Worm (Caenorhabditis elegans): ENCODE measurements around the gene unc-71.

Gene unc-71

ce11 chrIII:12875653-12876052, 15.9 kb downstream of the unc-71 start (continued):
- no peak for TF ChIP-seq T26A5.8 (tag; optimal IDR thresholded peaks at IDR 0.05)

- TF ChIP-seq lin-35 (GFP tag; optimal IDR thresholded peaks at IDR 0.05) = peak in 2 of 3 experiments; percentile 46 to 90
- TF ChIP-seq C17E4.6 (GFP tag; IDR thresholded peaks at IDR 0.05) = peak; percentile 82
- TF ChIP-seq sea-2 (GFP tag; IDR thresholded peaks at IDR 0.05) = no peak
- no peak for TF ChIP-seq hlh-12 (tag; optimal IDR thresholded peaks at IDR 0.05)
- no peak for TF ChIP-seq F10E7.11 (tag; optimal IDR thresholded peaks at IDR 0.05)
- no peak for TF ChIP-seq hsf-1 (GFP tag; IDR thresholded peaks at IDR 0.05)
- TF ChIP-seq Y95B8A.8 (GFP tag; IDR thresholded peaks at IDR 0.05) = 0 out of 2 replicates have a peak, but pooled peaks have one; percentile 64
- TF ChIP-seq athp-1 (tag; optimal IDR thresholded peaks at IDR 0.05) = peak; percentile 84
- no peak for TF ChIP-seq sptf-2 (GFP tag; optimal IDR thresholded peaks at IDR 0.05)
- peak; percentile 59; the same call in 1 of the 2 replicates for TF ChIP-seq attf-3 (GFP tag; conservative IDR thresholded peaks at IDR 0.05)
- TF ChIP-seq attf-5 (GFP tag; optimal IDR thresholded peaks at IDR 0.05) = peak; percentile 97
- TF ChIP-seq nhr-120 (GFP tag; IDR thresholded peaks at IDR 0.05) = no peak
- no peak for TF ChIP-seq pha-4 (tag; optimal IDR thresholded peaks at IDR 0.05)
- peak; percentile 81 for TF ChIP-seq B0336.3 (GFP tag; IDR thresholded peaks at IDR 0.05)
- peak; percentile 80 for TF ChIP-seq C06A6.2 (GFP tag; conservative IDR thresholded peaks at IDR 0.05)
- TF ChIP-seq sdz-38 (tag; optimal IDR thresholded peaks at IDR 0.05) = no peak
- peak; percentile 80; the same call in 1 of the 2 replicates for TF ChIP-seq cebp-1 (GFP tag; IDR thresholded peaks at IDR 0.05)
- peak; percentile 94 for TF ChIP-seq cebp-1 (tag; optimal IDR thresholded peaks at IDR 0.05)
- TF ChIP-seq nhr-80 (tag; optimal IDR thresholded peaks at IDR 0.05) = peak; percentile 53
- TF ChIP-seq Y79H2A.3 (GFP tag; conservative IDR thresholded peaks at IDR 0.05) = 0 out of 2 replicates have a peak, but pooled peaks have one; percentile 34
- peak in 1 of 2 experiments; percentile 32 for TF ChIP-seq rec-8 (tag; optimal IDR thresholded peaks at IDR 0.05)
- 0 out of 2 replicates have a peak, but pooled peaks have one; percentile 68 for TF ChIP-seq ztf-25 (GFP tag; IDR thresholded peaks at IDR 0.05)
- TF ChIP-seq K12H6.12 (tag; optimal IDR thresholded peaks at IDR 0.05) = peak; percentile 52
- TF ChIP-seq F57C9.4 (tag; optimal IDR thresholded peaks at IDR 0.05) = no peak
- peak; percentile 55 for TF ChIP-seq lsy-27 (tag; optimal IDR thresholded peaks at IDR 0.05; ENCODE audit: borderline replicate concordance, insufficient read depth)
- TF ChIP-seq snpc-4 (GFP tag; optimal IDR thresholded peaks at IDR 0.05) = peak; percentile 42
- TF ChIP-seq snpc-4 (tag; optimal IDR thresholded peaks at IDR 0.05) = peak in 3 of 4 experiments; percentile 57 to 72 (median 62)
- no peak for TF ChIP-seq attf-6 (GFP tag; IDR thresholded peaks at IDR 0.05)
- TF ChIP-seq snpc-3.4 (tag; optimal IDR thresholded peaks at IDR 0.05) = peak; percentile 88
- TF ChIP-seq T26A5.8 (tag; optimal IDR thresholded peaks at IDR 0.05) = no peak
- peak; percentile 84 for TF ChIP-seq madf-6 (GFP tag; IDR thresholded peaks at IDR 0.05)
- peak; percentile 48 for TF ChIP-seq ztf-26 (tag; optimal IDR thresholded peaks at IDR 0.05)
- TF ChIP-seq die-1 (tag; optimal IDR thresholded peaks at IDR 0.05) = no peak
- peak; percentile 76 for TF ChIP-seq ekl-4 (GFP tag; IDR thresholded peaks at IDR 0.05)
- TF ChIP-seq nfya-1 (tag; optimal IDR thresholded peaks at IDR 0.05; ENCODE audit: borderline replicate concordance, insufficient read depth) = no peak
- peak; percentile 74 for TF ChIP-seq efl-1 (GFP tag; optimal IDR thresholded peaks at IDR 0.05)
- no peak for TF ChIP-seq bed-2 (GFP tag; IDR thresholded peaks at IDR 0.05)
- peak; percentile 67 for TF ChIP-seq ztf-18 (tag; optimal IDR thresholded peaks at IDR 0.05)
- no peak for TF ChIP-seq cebp-2 (GFP tag; IDR thresholded peaks at IDR 0.05)
- peak; percentile 90 for TF ChIP-seq Y53G8AR.9 (GFP tag; conservative IDR thresholded peaks at IDR 0.05)
- TF ChIP-seq let-607 (tag; optimal IDR thresholded peaks at IDR 0.05) = peak in 1 of 2 experiments; percentile 49
- TF ChIP-seq egl-18 (GFP tag; IDR thresholded peaks at IDR 0.05) = no peak
- TF ChIP-seq B0035.1 (tag; optimal IDR thresholded peaks at IDR 0.05) = peak; percentile 1
- TF ChIP-seq ceh-58 (GFP tag; IDR thresholded peaks at IDR 0.05) = no peak
- peak; percentile 26 for TF ChIP-seq snpc-1.1 (tag; optimal IDR thresholded peaks at IDR 0.05; ENCODE audit: insufficient read depth)
- TF ChIP-seq F37B4.10 (GFP tag; IDR thresholded peaks at IDR 0.05) = no peak
Measured at ce11 chrIII:12874606-12875066, 16.9 kb downstream of the unc-71 start, which contains the start of the genes mrg-1 and spcs-2. TSS of gene mrg-1 (minus strand) at chrIII:12874656. TSS of gene spcs-2 (plus strand) at chrIII:12875031.

Measured in whole organism, young adult.